Worm (Caenorhabditis elegans): Measurements from ENCODE around the gene C14A6.12.

The C14A6.12 gene

ce11 chrV:18178659-18179058 is 16.2 kb upstream of the C14A6.12 start, which contains the start of gene C31G12.4:
TSS of gene C31G12.4 (minus strand) at chrV:18178759.
- TF ChIP-seq eor-1 (tag; optimal IDR thresholded peaks at IDR 0.05), result no peak
- TF ChIP-seq nhr-28 (tag; optimal IDR thresholded peaks at IDR 0.05), result no peak
- TF ChIP-seq pqm-1 (tag; optimal IDR thresholded peaks at IDR 0.05), result no peak
- no peak for TF ChIP-seq ceh-9 (tag; optimal IDR thresholded peaks at IDR 0.05)
- TF ChIP-seq ceh-16 (tag; optimal IDR thresholded peaks at IDR 0.05), result no peak
- no peak for TF ChIP-seq elt-2 (tag; optimal IDR thresholded peaks at IDR 0.05)

DNA sequence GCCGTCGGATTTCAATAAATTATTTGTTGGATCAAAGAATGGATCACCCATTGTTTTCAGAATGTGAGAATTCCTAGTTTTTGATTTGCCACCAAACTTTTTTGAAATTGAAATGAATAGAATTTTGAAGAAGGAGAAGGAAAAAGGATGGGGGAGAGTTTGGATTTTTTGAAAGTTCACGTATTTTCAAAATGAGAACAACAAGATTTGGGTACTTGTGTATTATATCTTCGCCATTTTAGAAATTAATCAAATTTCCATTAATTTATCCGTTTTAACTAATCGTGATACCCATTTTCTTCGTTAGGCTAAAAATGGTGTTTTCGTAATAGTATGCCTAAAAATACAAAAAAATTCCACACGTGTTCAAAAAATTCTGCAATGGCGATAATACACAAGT is 9.1 kb upstream of the C14A6.12 start, which contains the start of gene C14A6.8:
TSS of gene C14A6.8 (minus strand) at position 101 of the 400 bp plus-strand sequence.
- TF ChIP-seq zag-1 (tag; optimal IDR thresholded peaks at IDR 0.05), result no peak
- no peak for TF ChIP-seq ceh-28 (tag; optimal IDR thresholded peaks at IDR 0.05)
- TF ChIP-seq ama-1 (optimal IDR thresholded peaks at IDR 0.05), result no peak
- no peak for TF ChIP-seq aly-2 (tag; optimal IDR thresholded peaks at IDR 0.05)
- no peak for TF ChIP-seq elt-3 (tag; optimal IDR thresholded peaks at IDR 0.05)
- TF ChIP-seq lin-15B (tag; optimal IDR thresholded peaks at IDR 0.05), result no peak
- TF ChIP-seq sea-2 (GFP tag; optimal IDR thresholded peaks at IDR 0.05), result no peak
- TF ChIP-seq skn-1 (tag; optimal IDR thresholded peaks at IDR 0.05), result no peak
- no peak for TF ChIP-seq eor-1 (tag; optimal IDR thresholded peaks at IDR 0.05)
- TF ChIP-seq egl-27 (tag; optimal IDR thresholded peaks at IDR 0.05), result no peak
- TF ChIP-seq fos-1 (tag; optimal IDR thresholded peaks at IDR 0.05), result no peak
- TF ChIP-seq unc-62 (GFP tag; optimal IDR thresholded peaks at IDR 0.05), result no peak
- TF ChIP-seq lsy-12 (tag; optimal IDR thresholded peaks at IDR 0.05), result no peak
- no peak for TF ChIP-seq nfya-1 (tag; optimal IDR thresholded peaks at IDR 0.05; ENCODE audit: insufficient read depth)
- no peak for TF ChIP-seq fkh-10 (GFP tag; optimal IDR thresholded peaks at IDR 0.05)
- no peak for TF ChIP-seq hmg-11 (tag; optimal IDR thresholded peaks at IDR 0.05)
- TF ChIP-seq R02D3.7 (tag; optimal IDR thresholded peaks at IDR 0.05), result no peak
- no peak for TF ChIP-seq nhr-43 (tag; optimal IDR thresholded peaks at IDR 0.05; ENCODE audit: poor library complexity, severe bottlenecking)
- no peak for TF ChIP-seq nhr-25 (tag; optimal IDR thresholded peaks at IDR 0.05)

- no peak for TF ChIP-seq jun-1 (tag; optimal IDR thresholded peaks at IDR 0.05)
- TF ChIP-seq R02D3.7 (tag; optimal IDR thresholded peaks at IDR 0.05), result no peak
- no peak for TF ChIP-seq ZK546.5 (tag; optimal IDR thresholded peaks at IDR 0.05)
- TF ChIP-seq ama-1 (optimal IDR thresholded peaks at IDR 0.05), result no peak
- no peak for TF ChIP-seq ceh-16 (tag; optimal IDR thresholded peaks at IDR 0.05)
- no peak for TF ChIP-seq sea-2 (GFP tag; optimal IDR thresholded peaks at IDR 0.05)
- TF ChIP-seq fkh-10 (GFP tag; optimal IDR thresholded peaks at IDR 0.05), result no peak
- TF ChIP-seq ceh-9 (tag; optimal IDR thresholded peaks at IDR 0.05), result no peak
- TF ChIP-seq eor-1 (tag; optimal IDR thresholded peaks at IDR 0.05), result no peak
- no peak for TF ChIP-seq nhr-237 (tag; optimal IDR thresholded peaks at IDR 0.05)
- TF ChIP-seq skn-1 (tag; optimal IDR thresholded peaks at IDR 0.05), result no peak
- TF ChIP-seq elt-3 (tag; optimal IDR thresholded peaks at IDR 0.05), result no peak
- no peak for TF ChIP-seq fkh-2 (tag; optimal IDR thresholded peaks at IDR 0.05)
These were observed 5.8 kb upstream of the C14A6.12 start, which contains the start of gene C14A6.7 for ce11 chrV:18168266-18168665. TSS of gene C14A6.7 (minus strand) at chrV:18168366.

ce11 chrV:18167161-18167560 is 4.7 kb upstream of the C14A6.12 start, which contains the start of gene C14A6.6:
TSS of gene C14A6.6 (minus strand) at chrV:18167261.
- TF ChIP-seq fkh-10 (GFP tag; optimal IDR thresholded peaks at IDR 0.05), result no peak
- no peak for TF ChIP-seq nhr-77 (tag; optimal IDR thresholded peaks at IDR 0.05)
- TF ChIP-seq egl-27 (tag; optimal IDR thresholded peaks at IDR 0.05), result no peak
- no peak for TF ChIP-seq pqm-1 (tag; optimal IDR thresholded peaks at IDR 0.05)
- TF ChIP-seq nhr-43 (tag; optimal IDR thresholded peaks at IDR 0.05; ENCODE audit: poor library complexity, severe bottlenecking), result no peak
- TF ChIP-seq lsy-12 (tag; optimal IDR thresholded peaks at IDR 0.05), result no peak

DNA sequence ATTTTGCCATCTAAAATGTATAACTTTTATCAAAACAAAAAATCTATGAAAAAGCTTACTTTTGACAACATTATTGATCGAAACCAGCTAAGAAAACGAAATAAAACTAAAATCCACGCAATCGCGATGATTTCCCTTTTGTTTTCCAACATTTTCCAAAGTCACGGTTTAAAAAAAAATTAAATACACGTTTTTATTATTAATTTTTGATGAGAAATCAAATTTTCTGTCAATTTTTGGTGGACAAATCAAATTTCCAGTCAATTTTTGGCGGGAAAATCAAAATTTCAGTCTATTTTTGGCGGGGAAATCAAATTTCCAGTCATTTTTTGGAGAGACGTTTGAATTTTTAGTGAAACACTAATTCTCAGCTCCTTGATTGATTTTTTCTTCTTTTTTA is 2.3 kb upstream of the C14A6.12 start, which contains the start of gene C14A6.5:
TSS of gene C14A6.5 (minus strand) at position 101 of the 400 bp plus-strand sequence.
- no peak for TF ChIP-seq sea-2 (GFP tag; optimal IDR thresholded peaks at IDR 0.05)
- TF ChIP-seq mml-1 (tag; optimal IDR thresholded peaks at IDR 0.05), result no peak
- no peak for TF ChIP-seq mdl-1 (tag; optimal IDR thresholded peaks at IDR 0.05)
- no peak for TF ChIP-seq zag-1 (tag; optimal IDR thresholded peaks at IDR 0.05)
- no peak for TF ChIP-seq pha-4 (tag; optimal IDR thresholded peaks at IDR 0.05)
- TF ChIP-seq skn-1 (tag; optimal IDR thresholded peaks at IDR 0.05), result no peak
- TF ChIP-seq nhr-28 (tag; optimal IDR thresholded peaks at IDR 0.05), result no peak
- no peak for TF ChIP-seq nhr-77 (tag; optimal IDR thresholded peaks at IDR 0.05)
- no peak for TF ChIP-seq ztf-11 (tag; optimal IDR thresholded peaks at IDR 0.05)
- no peak for TF ChIP-seq unc-62 (GFP tag; optimal IDR thresholded peaks at IDR 0.05)
- TF ChIP-seq ceh-9 (tag; optimal IDR thresholded peaks at IDR 0.05), result no peak

Data from whole organism, L3 larva.